Fruit fly (Drosophila melanogaster): ENCODE results near the gene CG15892.

- TF ChIP-seq exex (tag; optimal IDR thresholded peaks at IDR 0.05) (no peak), slou (GFP tag; optimal IDR thresholded peaks at IDR 0.05) (no peak), br (optimal IDR thresholded peaks at IDR 0.05) (no peak)
Measured at dm6 chrX:6303196-6303595, 9.1 kb upstream of the CG15892 start.
